Fruit fly (Drosophila melanogaster) whole organism, pupa: ENCODE data around the gene CG1738.

Experiments used
- CG10348 ChIP-seq: fragments of 200-800 bp; sonication (Bioruptor generic); IDR thresholded peaks from 2 replicates; pipeline ENCODE4 v1.3.6; 2022; ENCODE audit warnings: missing biosample characterization, missing genetic modification characterization
- CG34367 ChIP-seq: fragments of 200-800 bp; sonication (Bioruptor generic); optimal IDR thresholded peaks from 2 replicates; lab custom pipeline; 2018; ENCODE audit warnings: missing biosample characterization, mild to moderate bottlenecking, missing genetic modification characterization
- CG4496 ChIP-seq: fragments of 200-800 bp; sonication (Bioruptor generic); IDR thresholded peaks from 3 replicates; pipeline ENCODE4 v1.3.6; 2022; ENCODE audit warnings: missing biosample characterization, missing genetic modification characterization
- CG8159 ChIP-seq: fragments of 200-800 bp; sonication (Bioruptor generic); optimal IDR thresholded peaks from 3 replicates; lab custom pipeline; 2018; ENCODE audit warnings: missing biosample characterization, mild to moderate bottlenecking, missing genetic modification characterization, moderate library complexity
- Snoo ChIP-seq: fragments of 200-800 bp; sonication (Bioruptor generic); optimal IDR thresholded peaks from 3 replicates; lab custom pipeline; 2017; ENCODE audit warnings: missing biosample characterization, mild to moderate bottlenecking, missing genetic modification characterization, inconsistent platforms
- rn ChIP-seq: fragments of 200-800 bp; sonication (Bioruptor generic); IDR thresholded peaks from 2 replicates; pipeline ENCODE4 v1.3.6; 2022; ENCODE audit warnings: missing biosample characterization, missing genetic modification characterization

- TF ChIP-seq CG10348 (GFP tag; lab: Robert Waterston, UW) (no peak), CG8159 (no peak), Snoo (tag; lab: Kevin White, UChicago) (no peak), CG4496 (no peak), rn (no peak), CG34367 (tag; lab: Kevin White, UChicago) (no peak)
Observed at dm6 chrX:11349780-11350179, 931 bp downstream of the CG1738 start, which contains the start of gene NdufV3.
